Worm (Caenorhabditis elegans) whole organism, midembryonic: ENCODE results near the gene T04A6.1.

ENCODE experiments used
- T22C8.4 ChIP-seq: fragments of 200-800 bp; sonication (Bioruptor generic); IDR thresholded peaks from 2 replicates; pipeline ENCODE4 v1.3.6; 2022; ENCODE audit warnings: missing genetic modification characterization, missing compliant biosample characterization
- cog-1 ChIP-seq: sonication (generic microtip); optimal IDR thresholded peaks from 2 replicates; lab custom pipeline; 2016; ENCODE audit warnings: missing genetic modification characterization, missing compliant biosample characterization
- flt-1 ChIP-seq: fragments of 200-800 bp; sonication (Bioruptor generic); IDR thresholded peaks from 2 replicates; pipeline ENCODE4 v1.3.6; 2022; ENCODE audit warnings: missing genetic modification characterization, missing compliant biosample characterization
- klf-2 ChIP-seq: fragments of 200-800 bp; sonication (Bioruptor generic); conservative IDR thresholded peaks from 2 replicates; pipeline ENCODE4 v1.3.6; 2022; ENCODE audit warnings: missing genetic modification reagents, missing genetic modification characterization, missing compliant biosample characterization
- med-1 ChIP-seq: sonication (generic microtip); optimal IDR thresholded peaks from 2 replicates; lab custom pipeline; 2017; ENCODE audit warnings: missing genetic modification characterization, mild to moderate bottlenecking, missing compliant biosample characterization, antibody characterized with exemption, missing genetic modification reagents; ENCODE audit not compliant: insufficient read depth
- ref-1 ChIP-seq: fragments of 200-800 bp; sonication (Bioruptor generic); conservative IDR thresholded peaks from 2 replicates; pipeline ENCODE4 v1.3.6; 2022; ENCODE audit warnings: missing genetic modification reagents, missing genetic modification characterization, missing compliant biosample characterization
- tab-1 ChIP-seq: fragments of 200-800 bp; sonication (Bioruptor generic); IDR thresholded peaks from 2 replicates; pipeline ENCODE4 v1.3.6; 2022; ENCODE audit warnings: missing genetic modification characterization, missing compliant biosample characterization
- ztf-23 ChIP-seq: fragments of 200-800 bp; sonication (Bioruptor generic); IDR thresholded peaks from 2 replicates; pipeline ENCODE4 v1.3.6; 2022; ENCODE audit warnings: missing genetic modification reagents, missing genetic modification characterization, missing compliant biosample characterization
- ztf-29 ChIP-seq: fragments of 200-800 bp; sonication (Bioruptor generic); IDR thresholded peaks from 2 replicates; pipeline ENCODE4 v1.3.6; 2022; ENCODE audit warnings: missing genetic modification reagents, missing genetic modification characterization, missing compliant biosample characterization

ce11 chrIII:7584131-7584646 is 32.1 kb upstream of the T04A6.1 start, which contains the start of gene cup-5:
- no peak for TF ChIP-seq T22C8.4 (GFP tag; lab: Robert Waterston, UW)
- no peak for TF ChIP-seq ztf-29 (GFP tag; lab: Robert Waterston, UW)
- TF ChIP-seq klf-2 (GFP tag; lab: Robert Waterston, UW) = no peak
- TF ChIP-seq tab-1 = no peak
- no peak for TF ChIP-seq cog-1 (tag; lab: Kevin White, UChicago)
- TF ChIP-seq flt-1 (GFP tag; lab: Robert Waterston, UW) = 0 out of 2 replicates have a peak, but pooled peaks have one; percentile 50
- no peak for TF ChIP-seq med-1 (GFP tag; lab: Kevin White, UChicago)
- no peak for TF ChIP-seq ztf-23 (GFP tag; lab: Robert Waterston, UW)
- no peak for TF ChIP-seq ref-1 (GFP tag; lab: Robert Waterston, UW)
